Fruit fly (Drosophila melanogaster): Measurements from ENCODE around the gene p130CAS.
A peak's percentile ranks its signal among the peaks of the same experiment; 100 is the strongest.

The p130CAS gene

dm6 chr3L:199050-199745 lies 46.5 kb downstream of the p130CAS start (continued):
- TF ChIP-seq CG12391 (tag; optimal IDR thresholded peaks at IDR 0.05) = no peak
- TF ChIP-seq CG18764 (GFP tag; optimal IDR thresholded peaks at IDR 0.05) = no peak
- TF ChIP-seq tin (GFP tag; optimal IDR thresholded peaks at IDR 0.05) = peak; percentile 0
- no peak for TF ChIP-seq CG15601 (tag; optimal IDR thresholded peaks at IDR 0.05)
- TF ChIP-seq schlank (tag; optimal IDR thresholded peaks at IDR 0.05) = no peak
- no peak for TF ChIP-seq Nf-YC (tag; optimal IDR thresholded peaks at IDR 0.05)
- no peak for TF ChIP-seq al (GFP tag; IDR thresholded peaks at IDR 0.05)
- TF ChIP-seq Dek (tag; optimal IDR thresholded peaks at IDR 0.05) = peak; percentile 35
- TF ChIP-seq Dref (GFP tag; IDR thresholded peaks at IDR 0.05) = peak; percentile 54
- no peak for TF ChIP-seq Oaz (GFP tag; IDR thresholded peaks at IDR 0.05)
- no peak for TF ChIP-seq hbn (GFP tag; IDR thresholded peaks at IDR 0.05; ENCODE audit: partially characterized antibody)
- peak; percentile 78 for TF ChIP-seq CG32767 (GFP tag; IDR thresholded peaks at IDR 0.05)
- peak; percentile 17 for TF ChIP-seq MTF-1 (GFP tag; optimal IDR thresholded peaks at IDR 0.05; ENCODE audit: borderline replicate concordance)
- TF ChIP-seq CG32772 (GFP tag; IDR thresholded peaks at IDR 0.05) = peak; percentile 63; the same call in 1 of the 2 replicates
- TF ChIP-seq Med (GFP tag) = peak; percentile 93
- TF ChIP-seq Vsx1 (GFP tag; optimal IDR thresholded peaks at IDR 0.05) = no peak
- no peak for TF ChIP-seq CG3065 (GFP tag; optimal IDR thresholded peaks at IDR 0.05)
- no peak for TF ChIP-seq CG18476 (GFP tag; optimal IDR thresholded peaks at IDR 0.05)
- no peak for TF ChIP-seq NK7.1 (GFP tag; optimal IDR thresholded peaks at IDR 0.05)
- TF ChIP-seq Hr3 (GFP tag; optimal IDR thresholded peaks at IDR 0.05) = no peak
- TF ChIP-seq abd-A (tag; optimal IDR thresholded peaks at IDR 0.05) = no peak
- no peak for TF ChIP-seq prd (optimal IDR thresholded peaks at IDR 0.05)
- TF ChIP-seq prd (GFP tag; IDR thresholded peaks at IDR 0.05) = no peak
- TF ChIP-seq jing (GFP tag; optimal IDR thresholded peaks at IDR 0.05) = no peak
- peak; percentile 57; the same call in 1 of the 2 replicates for TF ChIP-seq E2f1 (GFP tag; IDR thresholded peaks at IDR 0.05)
- TF ChIP-seq Myb (GFP tag; optimal IDR thresholded peaks at IDR 0.05) = no peak
- TF ChIP-seq NFAT (GFP tag; IDR thresholded peaks at IDR 0.05) = peak; percentile 31; the same call in 1 of the 2 replicates
- no peak for TF ChIP-seq Neu2 (GFP tag; optimal IDR thresholded peaks at IDR 0.05; ENCODE audit: borderline replicate concordance)
- no peak for TF ChIP-seq CG4424 (GFP tag; optimal IDR thresholded peaks at IDR 0.05)
- 0 out of 2 replicates have a peak, but pooled peaks have one; percentile 14 for TF ChIP-seq sisA (GFP tag; IDR thresholded peaks at IDR 0.05)
- peak; percentile 42 for TF ChIP-seq Adf1 (GFP tag; IDR thresholded peaks at IDR 0.05)
- peak; percentile 91 for TF ChIP-seq CG8478 (optimal IDR thresholded peaks at IDR 0.05)
- peak; percentile 34; the same call in 1 of the 2 replicates for TF ChIP-seq HLH3B (GFP tag; IDR thresholded peaks at IDR 0.05)
- TF ChIP-seq Rfx (GFP tag; IDR thresholded peaks at IDR 0.05) = peak; percentile 52
- TF ChIP-seq CG11696 (GFP tag; IDR thresholded peaks at IDR 0.05) = no peak
- peak; percentile 83 for TF ChIP-seq HmgZ (tag; optimal IDR thresholded peaks at IDR 0.05)
- no peak for TF ChIP-seq stc (GFP tag; IDR thresholded peaks at IDR 0.05)
- peak; percentile 62 for TF ChIP-seq CG6272 (GFP tag; IDR thresholded peaks at IDR 0.05)
- no peak for TF ChIP-seq lbe (GFP tag; optimal IDR thresholded peaks at IDR 0.05)
- TF ChIP-seq CG34376 (GFP tag; optimal IDR thresholded peaks at IDR 0.05) = no peak
- peak; percentile 83 for TF ChIP-seq kah (GFP tag; optimal IDR thresholded peaks at IDR 0.05)
- TF ChIP-seq Sry-β (GFP tag; optimal IDR thresholded peaks at IDR 0.05) = no peak
- TF ChIP-seq gcm2 (GFP tag; optimal IDR thresholded peaks at IDR 0.05) = no peak
- no peak for TF ChIP-seq CG3995 (GFP tag; optimal IDR thresholded peaks at IDR 0.05)
- no peak for TF ChIP-seq bab2 (GFP tag; optimal IDR thresholded peaks at IDR 0.05)
- peak; percentile 2 for TF ChIP-seq pho (GFP tag; optimal IDR thresholded peaks at IDR 0.05)
- TF ChIP-seq wdn (GFP tag; IDR thresholded peaks at IDR 0.05) = peak; percentile 43; the same call in 1 of the 2 replicates
- TF ChIP-seq CG42726 (GFP tag; IDR thresholded peaks at IDR 0.05; ENCODE audit: partially characterized antibody) = peak; percentile 78; the same call in 1 of the 2 replicates
- TF ChIP-seq D (optimal IDR thresholded peaks at IDR 0.05) = no peak
- no peak for TF ChIP-seq D (GFP tag; optimal IDR thresholded peaks at IDR 0.05)
- no peak for TF ChIP-seq Eip74EF (GFP tag; optimal IDR thresholded peaks at IDR 0.05)

Measured in whole organism, embryonic.